Fruit fly (Drosophila melanogaster): Measurements from ENCODE around the gene RtGEF.

Gene RtGEF

DNA sequence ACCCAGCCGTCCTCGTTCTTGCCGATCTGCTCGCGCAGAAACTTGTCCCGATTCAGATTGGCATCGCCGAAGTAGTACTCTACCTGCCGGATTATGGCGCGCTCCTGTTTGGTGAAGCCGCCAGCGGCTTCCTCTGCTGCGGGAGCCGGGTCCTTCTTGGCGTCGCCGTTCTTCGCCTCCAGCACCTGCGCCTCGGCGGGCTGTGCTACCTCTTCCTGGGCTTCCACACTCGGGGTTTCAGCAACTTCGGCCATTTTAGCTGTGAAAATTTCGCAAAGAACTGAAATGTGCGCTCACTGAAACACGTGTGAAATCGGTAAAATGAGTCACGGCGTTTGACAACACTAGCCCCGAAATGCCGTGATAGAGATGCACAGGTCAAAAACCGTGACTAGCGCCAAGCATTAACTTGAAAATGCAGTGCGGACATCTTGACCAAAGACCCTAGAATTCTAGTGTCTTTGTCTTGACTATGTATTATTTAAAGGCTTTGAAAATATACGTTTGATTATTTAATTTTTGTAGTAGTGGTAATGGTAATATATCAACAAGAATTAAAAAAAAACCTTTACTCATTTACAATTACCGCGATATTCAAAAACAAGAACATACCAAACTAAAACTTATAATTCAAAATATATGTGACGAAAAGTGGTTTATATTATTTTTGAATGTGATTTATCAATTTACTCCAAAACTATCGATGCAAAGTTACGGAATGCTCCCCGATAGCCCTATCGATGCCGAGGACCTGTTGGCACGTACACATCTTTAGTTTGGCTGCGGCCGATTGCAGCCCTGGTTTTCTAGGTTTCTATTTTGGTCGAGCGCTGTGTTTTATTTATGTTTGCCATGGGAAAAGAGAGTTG is at the start of gene RtGEF, which contains the start of gene La (continued):
- TF ChIP-seq D (optimal IDR thresholded peaks at IDR 0.05) (no peak), D (GFP tag; optimal IDR thresholded peaks at IDR 0.05) (no peak), p53 (GFP tag; optimal IDR thresholded peaks at IDR 0.05) (no peak), Neu2 (GFP tag; optimal IDR thresholded peaks at IDR 0.05; ENCODE audit: borderline replicate concordance) (no peak), nau (GFP tag; optimal IDR thresholded peaks at IDR 0.05) (no peak), Dek (tag; optimal IDR thresholded peaks at IDR 0.05) (peak; percentile 10), wek (GFP tag; optimal IDR thresholded peaks at IDR 0.05) (no peak), CG12744 (GFP tag; optimal IDR thresholded peaks at IDR 0.05) (no peak), nerfin-1 (tag; optimal IDR thresholded peaks at IDR 0.05) (peak; percentile 0), fd102C (GFP tag; optimal IDR thresholded peaks at IDR 0.05) (no peak), seq (GFP tag; IDR thresholded peaks at IDR 0.05) (no peak), CG9817 (tag; optimal IDR thresholded peaks at IDR 0.05) (peak; percentile 39), CG30403 (GFP tag; optimal IDR thresholded peaks at IDR 0.05) (peak; percentile 81), CG8359 (GFP tag; optimal IDR thresholded peaks at IDR 0.05; ENCODE audit: borderline replicate concordance) (no peak), CG2120 (GFP tag; optimal IDR thresholded peaks at IDR 0.05) (peak; percentile 71), oc (tag; optimal IDR thresholded peaks at IDR 0.05) (no peak), Gsc (GFP tag; IDR thresholded peaks at IDR 0.05) (no peak), CG42726 (GFP tag; IDR thresholded peaks at IDR 0.05; ENCODE audit: partially characterized antibody) (peak; percentile 98), az2 (GFP tag; optimal IDR thresholded peaks at IDR 0.05) (peak; percentile 40), MTF-1 (GFP tag; optimal IDR thresholded peaks at IDR 0.05; ENCODE audit: borderline replicate concordance) (no peak), CG2129 (GFP tag; IDR thresholded peaks at IDR 0.05; ENCODE audit: partially characterized antibody) (peak; percentile 85), ken (GFP tag; IDR thresholded peaks at IDR 0.05) (peak; percentile 47; the same call in 2 of the 3 replicates), NfI (GFP tag; optimal IDR thresholded peaks at IDR 0.05) (peak; percentile 52), CG17385 (GFP tag; optimal IDR thresholded peaks at IDR 0.05) (peak; percentile 17), Side (GFP tag; optimal IDR thresholded peaks at IDR 0.05) (peak; percentile 33), sc (optimal IDR thresholded peaks at IDR 0.05) (no peak), sc (GFP tag; optimal IDR thresholded peaks at IDR 0.05) (no peak), CG2202 (tag; optimal IDR thresholded peaks at IDR 0.05) (no peak), bcd (GFP tag; optimal IDR thresholded peaks at IDR 0.05) (peak; percentile 39), CG10147 (GFP tag; optimal IDR thresholded peaks at IDR 0.05) (peak; percentile 37), vnd (GFP tag; IDR thresholded peaks at IDR 0.05; ENCODE audit: partially characterized antibody) (peak; percentile 95), D19A (tag; optimal IDR thresholded peaks at IDR 0.05) (no peak), Ravus (GFP tag; IDR thresholded peaks at IDR 0.05) (no peak), CG10321 (GFP tag; IDR thresholded peaks at IDR 0.05) (no peak), insv (GFP tag; optimal IDR thresholded peaks at IDR 0.05) (peak in 1 of 2 experiments; percentile 21), CG13624 (GFP tag; optimal IDR thresholded peaks at IDR 0.05) (peak; percentile 54), psq (GFP tag; optimal IDR thresholded peaks at IDR 0.05) (no peak), crc (GFP tag; optimal IDR thresholded peaks at IDR 0.05) (peak; percentile 24), croc (GFP tag; conservative IDR thresholded peaks at IDR 0.05) (no peak; the same call in 2 of the 3 replicates), CG6272 (GFP tag; IDR thresholded peaks at IDR 0.05) (peak; percentile 59), Tbp (GFP tag; optimal IDR thresholded peaks at IDR 0.05) (peak; percentile 66), cato (GFP tag; optimal IDR thresholded peaks at IDR 0.05; ENCODE audit: borderline replicate concordance) (no peak), zf30C (GFP tag; optimal IDR thresholded peaks at IDR 0.05) (no peak), HmgZ (tag; optimal IDR thresholded peaks at IDR 0.05) (peak; percentile 35), ranshi (GFP tag; IDR thresholded peaks at IDR 0.05) (no peak), CG8089 (GFP tag; optimal IDR thresholded peaks at IDR 0.05) (peak; percentile 22), CG4424 (GFP tag; optimal IDR thresholded peaks at IDR 0.05) (peak; percentile 69), Lpt (GFP tag; optimal IDR thresholded peaks at IDR 0.05) (no peak), CG16813 (GFP tag; IDR thresholded peaks at IDR 0.05; ENCODE audit: partially characterized antibody) (peak; percentile 97)
